Worm (Caenorhabditis elegans) whole organism, young adult: ENCODE measurements around the gene C56G2.9.

Experiments used
- B0035.1 ChIP-seq: sonication (generic microtip); optimal IDR thresholded peaks from 2 replicates; lab custom pipeline; 2016; ENCODE audit warnings: missing genetic modification characterization, mild to moderate bottlenecking, missing compliant biosample characterization, missing genotype, missing genetic modification reagents
- B0261.1 ChIP-seq: sonication (generic microtip); optimal IDR thresholded peaks from 2 replicates; lab custom pipeline; 2016; ENCODE audit warnings: mild to moderate bottlenecking, missing genetic modification characterization, moderate library complexity, missing compliant biosample characterization
- B0336.3 ChIP-seq: fragments of 200-800 bp; sonication (Bioruptor generic); IDR thresholded peaks from 2 replicates; pipeline ENCODE4 v1.3.6; 2022; ENCODE audit warnings: missing genetic modification characterization, missing compliant biosample characterization
- C06A6.2 ChIP-seq: fragments of 200-800 bp; sonication (Bioruptor generic); conservative IDR thresholded peaks from 2 replicates; pipeline ENCODE4 v1.3.6; 2022; ENCODE audit warnings: missing genetic modification characterization, missing compliant biosample characterization
- D2030.7 ChIP-seq: fragments of 200-800 bp; sonication (Bioruptor generic); IDR thresholded peaks from 2 replicates; pipeline ENCODE4 v1.3.6; 2022; ENCODE audit warnings: missing genetic modification reagents, missing genetic modification characterization, missing compliant biosample characterization
- F22D6.2 ChIP-seq: sonication (generic microtip); optimal IDR thresholded peaks from 2 replicates; lab custom pipeline; 2016; ENCODE audit warnings: mild to moderate bottlenecking, missing genetic modification characterization, missing compliant biosample characterization
- F33H1.4 ChIP-seq: fragments of 200-800 bp; sonication (Bioruptor generic); IDR thresholded peaks from 2 replicates; pipeline ENCODE4 v1.3.6; 2022; ENCODE audit warnings: missing genetic modification reagents, missing genetic modification characterization, missing compliant biosample characterization
- F39B2.1 ChIP-seq: fragments of 200-800 bp; sonication (Bioruptor generic); IDR thresholded peaks from 2 replicates; pipeline ENCODE4 v1.3.6; 2022; ENCODE audit warnings: missing genetic modification reagents, missing genetic modification characterization, missing compliant biosample characterization
- F55B11.4 ChIP-seq: sonication (generic microtip); optimal IDR thresholded peaks from 2 replicates; lab custom pipeline; 2016; ENCODE audit warnings: missing compliant biosample characterization, missing genetic modification characterization, borderline replicate concordance; ENCODE audit not compliant: insufficient read depth
- F57A8.1 ChIP-seq: fragments of 200-800 bp; sonication (Bioruptor generic); optimal IDR thresholded peaks from 2 replicates; lab custom pipeline; 2018; ENCODE audit warnings: mild to moderate bottlenecking, missing genetic modification characterization, moderate library complexity, missing compliant biosample characterization
- T26A5.8 ChIP-seq: sonication (generic microtip); optimal IDR thresholded peaks from 2 replicates; lab custom pipeline; 2016; ENCODE audit warnings: missing genetic modification characterization, missing compliant biosample characterization
- ZK185.1 ChIP-seq: sonication (generic microtip); optimal IDR thresholded peaks from 2 replicates; lab custom pipeline; 2016; ENCODE audit warnings: mild to moderate bottlenecking, missing genetic modification characterization, missing compliant biosample characterization; ENCODE audit not compliant: poor library complexity, severe bottlenecking
- ama-1 ChIP-seq, 3 experiments: fragments of 150-350 bp in 1 of 3; sonication (generic microtip) in 2 of 3; optimal IDR thresholded peaks; 2 replicates each; lab custom pipeline; 2014 to 2018; ENCODE audit warnings: missing biosample characterization in 2 of 3, missing genetic modification characterization in 2 of 3, missing genetic modification reagents in 2 of 3
- bed-2 ChIP-seq: fragments of 200-800 bp; sonication (Bioruptor generic); IDR thresholded peaks from 2 replicates; pipeline ENCODE4 v1.3.6; 2022; ENCODE audit warnings: missing genetic modification reagents, missing genetic modification characterization, missing compliant biosample characterization
- cebp-2 ChIP-seq: fragments of 200-800 bp; sonication (Bioruptor generic); IDR thresholded peaks from 2 replicates; pipeline ENCODE4 v1.3.6; 2022; ENCODE audit warnings: missing genetic modification characterization, missing compliant biosample characterization
- ceh-27 ChIP-seq: fragments of 200-800 bp; sonication (Bioruptor generic); optimal IDR thresholded peaks from 2 replicates; lab custom pipeline; 2018; ENCODE audit warnings: mild to moderate bottlenecking, missing genetic modification characterization, moderate library complexity, missing compliant biosample characterization
- ceh-40 ChIP-seq: fragments of 200-800 bp; sonication (Bioruptor generic); IDR thresholded peaks from 2 replicates; pipeline ENCODE4 v1.3.6; 2022; ENCODE audit warnings: missing genetic modification characterization, missing compliant biosample characterization
- ceh-79 ChIP-seq: sonication (generic microtip); optimal IDR thresholded peaks from 2 replicates; lab custom pipeline; 2017; ENCODE audit warnings: mild to moderate bottlenecking, missing genetic modification characterization, missing compliant biosample characterization
- ceh-91 ChIP-seq: fragments of 200-800 bp; sonication (Bioruptor generic); IDR thresholded peaks from 2 replicates; pipeline ENCODE4 v1.3.6; 2022; ENCODE audit warnings: missing genetic modification reagents, missing genetic modification characterization, missing compliant biosample characterization
- ekl-4 ChIP-seq: fragments of 200-800 bp; sonication (Bioruptor generic); IDR thresholded peaks from 2 replicates; pipeline ENCODE4 v1.3.6; 2022; ENCODE audit warnings: missing genetic modification reagents, missing genetic modification characterization, missing compliant biosample characterization
- ets-4 ChIP-seq: fragments of 200-800 bp; sonication (Bioruptor generic); optimal IDR thresholded peaks from 2 replicates; lab custom pipeline; 2018; ENCODE audit warnings: mild to moderate bottlenecking, missing genetic modification characterization, missing compliant biosample characterization
- fkh-3 ChIP-seq: sonication (generic microtip); optimal IDR thresholded peaks from 2 replicates; lab custom pipeline; 2016; ENCODE audit warnings: mild to moderate bottlenecking, missing genetic modification characterization, missing compliant biosample characterization
- gei-17 ChIP-seq: fragments of 200-800 bp; sonication (Bioruptor generic); optimal IDR thresholded peaks from 2 replicates; lab custom pipeline; 2018; ENCODE audit warnings: mild to moderate bottlenecking, missing genetic modification characterization, missing compliant biosample characterization
- him-1 ChIP-seq: sonication (generic microtip); optimal IDR thresholded peaks from 2 replicates; lab custom pipeline; 2016; ENCODE audit warnings: missing genotype, missing genetic modification reagents, missing genetic modification characterization, missing compliant biosample characterization
- let-526 ChIP-seq: fragments of 200-800 bp; sonication (Bioruptor generic); IDR thresholded peaks from 2 replicates; pipeline ENCODE4 v1.3.6; 2022; ENCODE audit warnings: missing genetic modification reagents, missing genetic modification characterization, missing compliant biosample characterization
- lir-1 ChIP-seq: fragments of 200-800 bp; sonication (Bioruptor generic); conservative IDR thresholded peaks from 2 replicates; pipeline ENCODE4 v1.3.6; 2022; ENCODE audit warnings: missing genetic modification reagents, missing genetic modification characterization, missing compliant biosample characterization
- madf-10 ChIP-seq: sonication (generic microtip); optimal IDR thresholded peaks from 2 replicates; lab custom pipeline; 2016; ENCODE audit warnings: mild to moderate bottlenecking, missing genetic modification characterization, missing compliant biosample characterization
- nhr-179 ChIP-seq: sonication (generic microtip); optimal IDR thresholded peaks from 2 replicates; lab custom pipeline; 2016; ENCODE audit warnings: mild to moderate bottlenecking, missing genetic modification characterization, missing compliant biosample characterization
- pbrm-1 ChIP-seq: fragments of 200-800 bp; sonication (Bioruptor generic); IDR thresholded peaks from 2 replicates; pipeline ENCODE4 v1.3.6; 2022; ENCODE audit warnings: missing genetic modification reagents, missing genetic modification characterization, missing compliant biosample characterization
- rcor-1 ChIP-seq: fragments of 200-800 bp; sonication (Bioruptor generic); IDR thresholded peaks from 2 replicates; pipeline ENCODE4 v1.3.6; 2022; ENCODE audit warnings: missing genetic modification reagents, missing genetic modification characterization, missing compliant biosample characterization
- rec-8 ChIP-seq, 2 experiments: sonication (generic microtip); optimal IDR thresholded peaks; 2 replicates each; lab custom pipeline; 2016; ENCODE audit warnings: mild to moderate bottlenecking in 2 of 2, missing genetic modification characterization in 2 of 2, missing genetic modification reagents in 2 of 2, missing genotype in 2 of 2, missing biosample characterization in 1 of 2, missing compliant biosample characterization in 1 of 2, moderate library complexity in 1 of 2
- snpc-1.1 ChIP-seq: sonication (generic microtip); optimal IDR thresholded peaks from 2 replicates; lab custom pipeline; 2017; ENCODE audit warnings: missing genetic modification characterization, mild to moderate bottlenecking, missing compliant biosample characterization, antibody characterized with exemption, moderate library complexity, missing genotype, missing genetic modification reagents; ENCODE audit not compliant: insufficient read depth
- snpc-4 ChIP-seq, 5 experiments: fragments of 150-350 bp in 1 of 5; sonication (generic microtip) in 4 of 5; optimal IDR thresholded peaks; 2 replicates each; lab custom pipeline; 2014 to 2018; ENCODE audit warnings: missing genetic modification characterization in 5 of 5, missing biosample characterization in 3 of 5, antibody characterized with exemption in 2 of 5, mild to moderate bottlenecking in 2 of 5, missing compliant biosample characterization in 2 of 5, missing genotype in 2 of 5, moderate library complexity in 2 of 5, missing genetic modification reagents in 1 of 5
- somi-1 ChIP-seq: fragments of 200-800 bp; sonication (Bioruptor generic); optimal IDR thresholded peaks from 2 replicates; lab custom pipeline; 2018; ENCODE audit warnings: mild to moderate bottlenecking, missing genetic modification characterization, missing compliant biosample characterization
- unc-130 ChIP-seq: sonication (generic microtip); optimal IDR thresholded peaks from 2 replicates; lab custom pipeline; 2016; ENCODE audit warnings: missing genetic modification reagents, missing genetic modification characterization, missing compliant biosample characterization
- unc-62 ChIP-seq: fragments of 150-350 bp; optimal IDR thresholded peaks from 2 replicates; lab custom pipeline; 2014; ENCODE audit warnings: missing biosample characterization, missing genetic modification reagents, missing genetic modification characterization
- zim-3 ChIP-seq: sonication (generic microtip); optimal IDR thresholded peaks from 2 replicates; lab custom pipeline; 2017; ENCODE audit warnings: mild to moderate bottlenecking, missing genetic modification characterization, moderate library complexity, missing compliant biosample characterization
- ztf-18 ChIP-seq: sonication (generic microtip); optimal IDR thresholded peaks from 2 replicates; lab custom pipeline; 2016; ENCODE audit warnings: missing genotype, mild to moderate bottlenecking, missing genetic modification characterization, missing compliant biosample characterization
- ztf-25 ChIP-seq: fragments of 200-800 bp; sonication (Bioruptor generic); IDR thresholded peaks from 2 replicates; pipeline ENCODE4 v1.3.6; 2022; ENCODE audit warnings: missing genetic modification reagents, missing genetic modification characterization, missing compliant biosample characterization

C56G2.9 gene

ce11 chrIII:6373850-6374474 is 30.8 kb upstream of the C56G2.9 start (continued):
- TF ChIP-seq snpc-4 (GFP tag; optimal IDR thresholded peaks at IDR 0.05; lab: Kevin White, UChicago) (peak; percentile 69), snpc-4 (tag; optimal IDR thresholded peaks at IDR 0.05; lab: Kevin White, UChicago) (peak in 2 of 4 experiments; percentile 10 to 63), D2030.7 (GFP tag; lab: Robert Waterston, UW) (peak; percentile 58), ama-1 (optimal IDR thresholded peaks at IDR 0.05; lab: Kevin White, UChicago) (no peak), ama-1 (GFP tag; optimal IDR thresholded peaks at IDR 0.05; lab: Kevin White, UChicago) (peak in 1 of 2 experiments; percentile 82), F39B2.1 (GFP tag; lab: Robert Waterston, UW) (peak; percentile 3; the same call in 1 of the 2 replicates), madf-10 (tag; lab: Kevin White, UChicago) (no peak), pbrm-1 (GFP tag; lab: Robert Waterston, UW) (peak; percentile 57; the same call in 1 of the 2 replicates), cebp-2 (GFP tag; lab: Robert Waterston, UW) (no peak), unc-130 (peak; percentile 82), ceh-40 (GFP tag; lab: Robert Waterston, UW) (peak; percentile 34; the same call in 1 of the 2 replicates), unc-62 (GFP tag; lab: Kevin White, UChicago) (no peak), ZK185.1 (tag; lab: Kevin White, UChicago) (peak; percentile 53), ceh-91 (GFP tag; lab: Robert Waterston, UW) (0 out of 2 replicates have a peak, but pooled peaks have one; percentile 20), let-526 (GFP tag; lab: Robert Waterston, UW) (no peak), F55B11.4 (tag; lab: Kevin White, UChicago) (no peak), B0261.1 (tag; lab: Kevin White, UChicago) (peak; percentile 5), ztf-25 (GFP tag; lab: Robert Waterston, UW) (no peak), ceh-79 (peak; percentile 36), fkh-3 (no peak), B0336.3 (GFP tag; lab: Robert Waterston, UW) (peak; percentile 98), bed-2 (no peak), T26A5.8 (peak; percentile 57), zim-3 (tag; lab: Kevin White, UChicago) (peak; percentile 29), ekl-4 (GFP tag; lab: Robert Waterston, UW) (peak; percentile 85), lir-1 (no peak), rcor-1 (GFP tag; lab: Robert Waterston, UW) (peak; percentile 53; the same call in 1 of the 2 replicates), ceh-27 (GFP tag; lab: Kevin White, UChicago) (no peak), rec-8 (tag; optimal IDR thresholded peaks at IDR 0.05; lab: Kevin White, UChicago) (peak in 1 of 2 experiments; percentile 47), F22D6.2 (tag; lab: Kevin White, UChicago) (no peak), somi-1 (GFP tag; lab: Kevin White, UChicago) (peak; percentile 38), gei-17 (GFP tag; lab: Kevin White, UChicago) (no peak), B0035.1 (no peak), ztf-18 (tag; lab: Kevin White, UChicago) (peak; percentile 35), F57A8.1 (GFP tag; lab: Kevin White, UChicago) (peak; percentile 82), nhr-179 (tag; lab: Kevin White, UChicago) (no peak), ets-4 (GFP tag; lab: Kevin White, UChicago) (no peak), F33H1.4 (GFP tag; lab: Robert Waterston, UW) (peak; percentile 38), him-1 (tag; lab: Kevin White, UChicago) (peak; percentile 99), snpc-1.1 (tag; lab: Kevin White, UChicago) (peak; percentile 67), C06A6.2 (GFP tag; lab: Robert Waterston, UW) (no peak)
